Worm (Caenorhabditis elegans) whole organism, L1 larva: ENCODE results near the gene F54F2.7.

Source experiments
- F16B12.6 ChIP-seq: fragments of 150-350 bp; optimal IDR thresholded peaks from 2 replicates; lab custom pipeline; 2014; ENCODE audit warnings: missing biosample characterization, missing genetic modification characterization
- aly-2 ChIP-seq: fragments of 150-350 bp; optimal IDR thresholded peaks from 2 replicates; lab custom pipeline; 2014; ENCODE audit warnings: missing biosample characterization, missing genetic modification characterization
- ceh-63 ChIP-seq: fragments of 200-800 bp; sonication (Bioruptor generic); optimal IDR thresholded peaks from 2 replicates; lab custom pipeline; 2018; ENCODE audit warnings: mild to moderate bottlenecking, missing genetic modification characterization, missing compliant biosample characterization
- ceh-8 ChIP-seq: fragments of 200-800 bp; sonication (Bioruptor generic); optimal IDR thresholded peaks from 2 replicates; lab custom pipeline; 2018; ENCODE audit warnings: mild to moderate bottlenecking, missing genetic modification characterization, moderate library complexity, missing compliant biosample characterization
- dpl-1 ChIP-seq, 3 experiments: fragments of 150-350 bp in 2 of 3; sonication (generic microtip) in 1 of 3; optimal IDR thresholded peaks; 2 replicates each; lab custom pipeline; 2014 to 2017; ENCODE audit warnings: missing biosample characterization in 3 of 3, missing genetic modification characterization in 3 of 3, missing genetic modification reagents in 3 of 3
- efl-1 ChIP-seq, 4 experiments: fragments of 150-350 bp; optimal IDR thresholded peaks in 3 of 4; peaks in 1 of 4; 1 replicate in 1 of 4; 2 replicates in 3 of 4; lab custom pipeline; 2014; ENCODE audit warnings: missing biosample characterization in 2 of 4, missing genetic modification characterization in 2 of 4, missing genetic modification reagents in 2 of 4
- egl-13 ChIP-seq: sonication (generic microtip); optimal IDR thresholded peaks from 2 replicates; lab custom pipeline; 2016; ENCODE audit warnings: missing genotype, missing genetic modification reagents, missing genetic modification characterization, missing compliant biosample characterization
- egl-27 ChIP-seq, 2 experiments: fragments of 150-350 bp in 1 of 2; sonication (generic microtip); optimal IDR thresholded peaks; 3 replicates each; lab custom pipeline; 2017 to 2018; ENCODE audit warnings: missing biosample characterization in 2 of 2, missing genetic modification characterization in 2 of 2, missing genetic modification reagents in 2 of 2
- elt-2 ChIP-seq: sonication (generic microtip); optimal IDR thresholded peaks from 2 replicates; lab custom pipeline; 2016; ENCODE audit warnings: missing genetic modification characterization, mild to moderate bottlenecking, inconsistent platforms, missing compliant biosample characterization, missing genetic modification reagents
- grh-1 ChIP-seq: fragments of 200-800 bp; sonication (Bioruptor generic); IDR thresholded peaks from 2 replicates; pipeline ENCODE4 v1.3.6; 2022; ENCODE audit warnings: missing genetic modification reagents, missing genetic modification characterization, missing compliant biosample characterization
- isw-1 ChIP-seq: fragments of 200-800 bp; sonication (Bioruptor generic); IDR thresholded peaks from 2 replicates; pipeline ENCODE4 v1.3.6; 2022; ENCODE audit warnings: missing genetic modification characterization, missing compliant biosample characterization
- lin-14 ChIP-seq: fragments of 200-800 bp; sonication (Bioruptor generic); optimal IDR thresholded peaks from 2 replicates; lab custom pipeline; 2018; ENCODE audit warnings: mild to moderate bottlenecking, missing genetic modification characterization, moderate library complexity, missing compliant biosample characterization
- lin-35 ChIP-seq, 2 experiments: fragments of 150-350 bp; optimal IDR thresholded peaks; 2 replicates each; lab custom pipeline; 2014; ENCODE audit warnings: missing biosample characterization in 2 of 2, missing genetic modification characterization in 2 of 2, missing genetic modification reagents in 2 of 2
- mab-9 ChIP-seq: fragments of 200-800 bp; sonication (Bioruptor generic); IDR thresholded peaks from 2 replicates; pipeline ENCODE4 v1.3.6; 2022; ENCODE audit warnings: missing genetic modification reagents, missing genetic modification characterization, missing compliant biosample characterization
- nhr-11 ChIP-seq: fragments of 150-350 bp; optimal IDR thresholded peaks from 2 replicates; lab custom pipeline; 2014; ENCODE audit warnings: missing biosample characterization, missing genetic modification characterization
- nhr-12 ChIP-seq: sonication (generic microtip); optimal IDR thresholded peaks from 2 replicates; lab custom pipeline; 2017; ENCODE audit warnings: missing biosample characterization, missing genetic modification characterization
- nhr-19 ChIP-seq: fragments of 200-800 bp; sonication (Bioruptor generic); conservative IDR thresholded peaks from 2 replicates; pipeline ENCODE4 v1.3.6; 2022; ENCODE audit warnings: missing genetic modification characterization, missing compliant biosample characterization
- nhr-237 ChIP-seq: fragments of 150-350 bp; optimal IDR thresholded peaks from 2 replicates; lab custom pipeline; 2014; ENCODE audit warnings: missing biosample characterization, missing genetic modification characterization
- nhr-71 ChIP-seq: sonication (generic microtip); optimal IDR thresholded peaks from 2 replicates; lab custom pipeline; 2016; ENCODE audit warnings: mild to moderate bottlenecking, missing genetic modification characterization, moderate library complexity, missing compliant biosample characterization
- nhr-77 ChIP-seq: fragments of 150-350 bp; optimal IDR thresholded peaks from 2 replicates; lab custom pipeline; 2014; ENCODE audit warnings: missing biosample characterization, missing genetic modification characterization
- nhr-84 ChIP-seq: sonication (generic microtip); optimal IDR thresholded peaks from 2 replicates; lab custom pipeline; 2017; ENCODE audit warnings: missing biosample characterization, missing genetic modification characterization
- nhr-85 ChIP-seq: sonication (generic microtip); peaks from one replicate; lab custom pipeline; 2016; ENCODE audit warnings: missing genetic modification characterization, inconsistent platforms, missing compliant biosample characterization
- nhr-90 ChIP-seq: sonication (generic microtip); optimal IDR thresholded peaks from 2 replicates; lab custom pipeline; 2016; ENCODE audit warnings: mild to moderate bottlenecking, missing genetic modification characterization, missing compliant biosample characterization; ENCODE audit not compliant: poor library complexity
- rnt-1 ChIP-seq: sonication (generic microtip); optimal IDR thresholded peaks from 2 replicates; lab custom pipeline; 2016; ENCODE audit warnings: mild to moderate bottlenecking, missing genetic modification characterization, moderate library complexity, missing compliant biosample characterization
- skn-1 ChIP-seq: fragments of 150-350 bp; optimal IDR thresholded peaks from 2 replicates; lab custom pipeline; 2014; ENCODE audit warnings: missing biosample characterization, missing genetic modification characterization
- snpc-4 ChIP-seq: fragments of 150-350 bp; optimal IDR thresholded peaks from 2 replicates; lab custom pipeline; 2014; ENCODE audit warnings: missing biosample characterization, missing genetic modification characterization
- snu-23 ChIP-seq: sonication (generic microtip); optimal IDR thresholded peaks from 2 replicates; lab custom pipeline; 2016; ENCODE audit warnings: missing genetic modification characterization, missing compliant biosample characterization
- sup-37 ChIP-seq: fragments of 200-800 bp; sonication (Bioruptor generic); optimal IDR thresholded peaks from 2 replicates; lab custom pipeline; 2018; ENCODE audit warnings: mild to moderate bottlenecking, missing genetic modification characterization, missing compliant biosample characterization
- tlp-1 ChIP-seq: fragments of 150-350 bp; optimal IDR thresholded peaks from 2 replicates; lab custom pipeline; 2014; ENCODE audit warnings: missing biosample characterization, missing genetic modification characterization
- unc-130 ChIP-seq: fragments of 150-350 bp; optimal IDR thresholded peaks from 2 replicates; lab custom pipeline; 2017; ENCODE audit warnings: missing biosample characterization, missing genetic modification characterization, inconsistent platforms
- unc-30 ChIP-seq: sonication (generic microtip); optimal IDR thresholded peaks from 2 replicates; lab custom pipeline; 2017; ENCODE audit warnings: missing biosample characterization, missing genetic modification characterization
- vab-15 ChIP-seq: sonication (generic microtip); optimal IDR thresholded peaks from 2 replicates; lab custom pipeline; 2017; ENCODE audit warnings: missing genotype, mild to moderate bottlenecking, missing genetic modification characterization, missing compliant biosample characterization
- xbp-1 ChIP-seq: sonication (generic microtip); optimal IDR thresholded peaks from 2 replicates; lab custom pipeline; 2016; ENCODE audit warnings: missing genetic modification characterization, missing compliant biosample characterization
- zag-1 ChIP-seq: fragments of 150-350 bp; optimal IDR thresholded peaks from 2 replicates; lab custom pipeline; 2014; ENCODE audit warnings: missing biosample characterization, missing genetic modification characterization
- zip-4 ChIP-seq: fragments of 200-800 bp; sonication (Bioruptor generic); optimal IDR thresholded peaks from 2 replicates; lab custom pipeline; 2018; ENCODE audit warnings: mild to moderate bottlenecking, missing genetic modification characterization, moderate library complexity, missing compliant biosample characterization
- ztf-11 ChIP-seq, 2 experiments: sonication (generic microtip); optimal IDR thresholded peaks; 2 replicates each; lab custom pipeline; 2016 to 2017; ENCODE audit warnings: missing genetic modification characterization in 2 of 2, missing biosample characterization in 1 of 2, missing compliant biosample characterization in 1 of 2
- ztf-4 ChIP-seq: fragments of 150-350 bp; optimal IDR thresholded peaks from 2 replicates; lab custom pipeline; 2014; ENCODE audit warnings: missing biosample characterization, missing genetic modification characterization

The F54F2.7 gene

DNA sequence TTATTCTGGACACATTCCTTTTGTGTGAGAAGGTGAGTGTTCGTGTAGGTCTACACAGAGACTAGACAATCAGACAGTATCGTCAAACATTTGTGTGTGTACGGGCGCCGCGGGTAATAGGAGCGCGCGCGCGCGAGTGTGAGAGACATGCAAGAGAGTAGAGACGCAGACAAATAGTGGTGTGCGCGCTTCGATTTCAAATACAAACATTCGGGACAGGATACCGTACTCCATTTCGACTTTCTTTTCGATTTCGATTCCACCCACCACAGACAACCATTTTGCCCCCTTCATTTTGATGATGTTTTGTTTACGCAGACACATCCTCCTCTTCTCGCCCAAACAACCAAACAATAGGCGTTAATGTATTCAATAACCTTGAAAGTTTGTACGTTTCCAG, 12.4 kb downstream of the F54F2.7 start (continued):
- TF ChIP-seq lin-35 (GFP tag; optimal IDR thresholded peaks at IDR 0.05; lab: Kevin White, UChicago): peak; percentile 62 to 78
- no peak for TF ChIP-seq vab-15 (tag; lab: Kevin White, UChicago)
- TF ChIP-seq snu-23 (GFP tag; lab: Kevin White, UChicago): peak; percentile 81
- TF ChIP-seq nhr-77 (tag; lab: Kevin White, UChicago): peak; percentile 81
- TF ChIP-seq ceh-8 (GFP tag; lab: Kevin White, UChicago): peak; percentile 29
- peak; percentile 81 for TF ChIP-seq nhr-71 (tag; lab: Kevin White, UChicago)
- TF ChIP-seq elt-2 (tag; lab: Kevin White, UChicago): peak; percentile 30
- TF ChIP-seq xbp-1: peak; percentile 51
- TF ChIP-seq nhr-19 (GFP tag; lab: Robert Waterston, UW): peak; percentile 74
- no peak for TF ChIP-seq tlp-1 (tag; lab: Kevin White, UChicago)
- peak; percentile 95 for TF ChIP-seq nhr-85 (tag; lab: Kevin White, UChicago)
- TF ChIP-seq nhr-12: no peak
- TF ChIP-seq sup-37 (GFP tag; lab: Kevin White, UChicago): peak; percentile 12
- TF ChIP-seq rnt-1: peak; percentile 38
- peak; percentile 84 for TF ChIP-seq skn-1 (tag; lab: Kevin White, UChicago)
- TF ChIP-seq nhr-237 (tag; lab: Kevin White, UChicago): peak; percentile 68
- TF ChIP-seq lin-14 (GFP tag; lab: Kevin White, UChicago): peak; percentile 95
- no peak for TF ChIP-seq aly-2
- peak; percentile 31 for TF ChIP-seq ztf-4
- TF ChIP-seq snpc-4: peak; percentile 17
- peak; percentile 52 to 63 (median 61) for TF ChIP-seq dpl-1 (GFP tag; optimal IDR thresholded peaks at IDR 0.05; lab: Kevin White, UChicago)
- no peak for TF ChIP-seq egl-13 (tag; lab: Kevin White, UChicago)
- TF ChIP-seq nhr-84: no peak
- TF ChIP-seq unc-130 (tag; lab: Kevin White, UChicago): no peak
- no peak for TF ChIP-seq ztf-11 (tag; optimal IDR thresholded peaks at IDR 0.05; lab: Kevin White, UChicago)

DNA sequence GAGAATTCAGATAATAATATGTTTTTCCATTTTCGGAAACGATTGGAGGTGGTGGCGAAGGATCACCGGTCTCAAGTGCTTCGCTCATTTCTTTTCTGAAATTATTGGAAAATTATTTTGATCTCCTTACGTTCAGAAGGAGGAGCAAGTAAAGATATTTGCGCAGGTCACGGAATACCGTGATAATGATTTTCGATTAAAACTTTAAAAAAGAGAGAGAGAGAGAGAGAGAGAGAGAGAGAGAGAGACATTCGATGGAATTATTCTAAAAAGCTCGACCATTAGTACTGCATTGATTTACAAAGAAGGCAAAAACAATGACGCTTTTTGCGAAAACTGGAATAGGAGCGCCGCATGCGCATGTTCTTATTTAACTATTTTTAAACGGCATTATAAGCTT, 14.9 kb downstream of the F54F2.7 start, which contains the start of gene ztf-1:
Gene ztf-1, minus strand, starts transcription at position 101 of the 400 bp plus-strand sequence.
- TF ChIP-seq snpc-4: no peak
- no peak for TF ChIP-seq zag-1 (tag; lab: Kevin White, UChicago)
- no peak for TF ChIP-seq nhr-85 (tag; lab: Kevin White, UChicago)
- TF ChIP-seq egl-27 (tag; optimal IDR thresholded peaks at IDR 0.05; lab: Kevin White, UChicago): no peak
- TF ChIP-seq efl-1 (optimal IDR thresholded peaks at IDR 0.05; lab: Kevin White, UChicago): no peak
- TF ChIP-seq efl-1 (GFP tag; optimal IDR thresholded peaks at IDR 0.05 in 1 of 2; lab: Kevin White, UChicago): no peak
- no peak for TF ChIP-seq ceh-63
- TF ChIP-seq vab-15 (tag; lab: Kevin White, UChicago): no peak
- TF ChIP-seq skn-1 (tag; lab: Kevin White, UChicago): no peak
- no peak for TF ChIP-seq zip-4
- no peak for TF ChIP-seq nhr-90 (tag; lab: Kevin White, UChicago)
- TF ChIP-seq, all 84 proteins: peak for 0

DNA sequence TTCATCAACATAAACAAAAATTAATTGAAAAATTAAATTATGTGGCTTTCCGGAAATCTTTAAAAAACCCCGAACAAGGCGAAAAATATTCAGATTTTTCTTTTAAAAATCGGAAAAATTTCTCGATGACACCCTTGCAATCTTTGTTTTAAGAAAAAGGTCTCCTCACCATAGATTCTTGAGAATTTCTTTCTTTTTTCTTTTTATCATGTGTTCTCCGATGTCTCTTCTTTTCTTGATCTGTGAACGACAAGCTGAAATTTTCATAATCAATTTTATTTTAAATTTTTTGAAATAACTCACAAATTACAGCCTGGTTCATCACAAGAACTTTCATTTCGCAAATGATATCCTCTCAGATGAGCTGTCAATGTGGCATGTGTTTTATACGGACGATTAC, 15.9 kb downstream of the F54F2.7 start, which contains the start of the genes zfp-1 and F54F2.14:
Gene zfp-1, plus strand, starts transcription at position 301 of the 400 bp plus-strand sequence.
Gene F54F2.14, plus strand, starts transcription at position 312 of the 400 bp plus-strand sequence.
- no peak for TF ChIP-seq ceh-8 (GFP tag; lab: Kevin White, UChicago)
- TF ChIP-seq isw-1: no peak
- TF ChIP-seq grh-1 (GFP tag; lab: Robert Waterston, UW): no peak
- TF ChIP-seq F16B12.6: no peak
- TF ChIP-seq unc-30 (tag; lab: Kevin White, UChicago): no peak
- TF ChIP-seq nhr-11 (tag; lab: Kevin White, UChicago): no peak
- no peak for TF ChIP-seq mab-9 (GFP tag; lab: Robert Waterston, UW)
- TF ChIP-seq, all 84 proteins: peak for 0
